Worm (Caenorhabditis elegans) whole organism, dauer: Measurements from ENCODE around the gene Y82E9BL.1.
"Not testable (repeated sequence)": the region's sequence is repeated elsewhere in the genome, so short reads cannot be mapped to it uniquely, and the experiment has no call there.

Experiments
- unc-62 ChIP-seq: sonication (generic microtip); optimal IDR thresholded peaks from 2 replicates; lab custom pipeline; 2017; ENCODE audit warnings: missing biosample characterization, missing genetic modification reagents, missing genetic modification characterization

The Y82E9BL.1 gene

DNA sequence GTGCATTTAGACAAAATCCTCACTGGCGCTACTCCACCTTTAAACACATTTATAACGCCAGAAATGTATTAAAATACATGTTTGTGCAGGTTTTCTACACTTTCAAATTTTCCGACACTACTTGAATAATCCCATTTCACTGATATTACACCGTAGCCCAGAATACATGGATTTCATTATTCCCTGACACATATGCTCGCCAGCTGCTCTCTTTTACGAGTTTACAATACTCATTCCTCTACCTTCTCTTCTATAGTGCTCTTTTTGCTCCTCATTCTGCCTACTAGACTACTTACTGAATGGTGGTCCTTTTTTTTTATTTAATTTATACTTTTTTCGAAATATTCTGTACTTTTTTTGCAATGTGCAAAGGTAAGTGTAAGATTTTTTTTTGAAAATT is 17.3 kb upstream of the Y82E9BL.1 start:
- TF ChIP-seq unc-62 (GFP tag; lab: Kevin White, UChicago), result no peak

DNA sequence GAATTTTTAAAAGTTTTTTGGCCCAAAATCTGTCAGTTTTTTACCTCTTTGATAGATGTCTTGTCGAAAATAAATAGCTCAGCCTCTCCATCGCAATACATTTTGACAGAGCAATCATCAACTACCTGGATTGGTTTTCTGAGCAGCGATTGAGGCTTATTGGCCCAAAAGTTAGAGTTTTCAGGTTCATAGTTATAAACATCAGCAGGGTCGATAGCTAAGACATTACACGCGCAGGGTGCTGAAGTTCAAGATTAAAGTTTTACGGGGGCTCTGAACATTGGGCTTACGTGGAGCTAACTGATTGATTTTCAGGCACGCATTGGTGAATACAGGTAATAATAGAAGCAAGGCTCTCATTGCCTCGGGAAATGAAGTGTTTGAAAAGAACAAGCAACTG is 4.4 kb upstream of the Y82E9BL.1 start, which contains the start of gene Y82E9BR.9:
TSS of gene Y82E9BR.9 (minus strand) at position 101 of the 400 bp plus-strand sequence.
- TF ChIP-seq unc-62 (GFP tag; lab: Kevin White, UChicago), result no peak

DNA sequence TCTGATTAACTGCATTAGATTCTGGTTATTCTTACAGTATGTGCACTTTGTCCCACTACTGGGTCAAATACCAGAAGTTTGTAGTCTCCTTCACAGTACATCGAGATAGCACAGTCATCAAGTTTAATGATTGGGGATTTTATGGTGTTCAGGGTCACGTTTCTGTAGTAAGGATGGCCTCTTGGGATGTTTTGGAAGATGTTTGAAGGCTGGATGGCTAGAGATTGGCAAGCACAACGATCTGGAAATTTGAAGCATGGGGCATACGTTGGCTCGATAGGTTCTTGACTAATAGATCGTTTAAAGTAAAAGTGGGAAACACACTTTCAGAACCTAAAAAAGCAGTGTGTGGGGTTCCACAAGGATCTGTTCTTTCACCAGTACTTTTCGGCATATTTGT is 2.8 kb upstream of the Y82E9BL.1 start, which contains the start of gene Y82E9BR.8:
TSS of gene Y82E9BR.8 (minus strand) at position 101 of the 400 bp plus-strand sequence.
- not testable (repeated sequence) for TF ChIP-seq unc-62 (GFP tag; lab: Kevin White, UChicago)

- no peak for TF ChIP-seq unc-62 (GFP tag; lab: Kevin White, UChicago)
Observed at ce11 chrIII:1354523-1354922, 697 bp downstream of the Y82E9BL.1 start.

DNA sequence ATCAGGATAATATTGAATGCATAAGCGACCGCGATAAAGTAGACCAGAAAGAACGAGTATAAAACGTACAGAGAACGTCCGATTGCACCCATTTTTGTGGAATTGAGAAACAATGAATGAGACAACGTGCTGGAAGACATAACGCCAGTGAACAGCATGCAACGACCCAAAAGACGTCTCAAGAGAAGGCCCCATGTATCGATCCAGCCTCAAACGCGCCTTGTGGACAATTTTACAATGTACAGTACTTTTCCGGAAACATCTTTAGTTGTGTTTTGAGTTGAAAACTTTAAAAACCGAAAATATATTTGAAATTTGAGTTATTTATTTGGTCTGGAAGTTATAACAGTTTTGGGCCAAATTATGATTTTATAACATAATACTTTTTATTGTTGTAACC is 4.5 kb downstream of the Y82E9BL.1 start, which contains the start of gene Y82E9BL.3:
TSS of gene Y82E9BL.3 (minus strand) at position 101 of the 400 bp plus-strand sequence.
- no peak for TF ChIP-seq unc-62 (GFP tag; lab: Kevin White, UChicago)

ce11 chrIII:1349313-1349712 is 5.9 kb downstream of the Y82E9BL.1 start, which contains the start of gene fbxa-25:
fbxa-25 (minus strand) TSS chrIII:1349450.
- TF ChIP-seq unc-62 (GFP tag; lab: Kevin White, UChicago), result no peak

DNA sequence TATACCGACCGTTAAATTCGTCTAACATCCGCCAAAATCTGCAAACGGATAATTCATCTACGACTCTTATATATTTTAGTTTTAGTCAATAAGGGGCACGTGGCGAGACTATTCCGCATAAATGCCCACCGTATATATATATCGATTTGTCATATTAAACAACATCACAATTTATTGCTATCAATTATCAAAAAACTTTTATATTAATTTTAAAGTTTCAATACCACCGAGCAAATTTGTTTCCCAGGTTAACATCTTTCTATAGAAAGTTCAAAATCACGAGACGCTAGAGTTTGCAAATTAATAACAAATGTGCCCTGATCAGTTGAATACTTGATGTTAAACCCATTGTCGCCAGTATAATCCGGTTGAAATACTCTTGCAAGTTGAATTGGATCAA is 7.7 kb downstream of the Y82E9BL.1 start, which contains the start of gene Y82E9BL.5:
TSS of gene Y82E9BL.5 (minus strand) at position 101 of the 400 bp plus-strand sequence.
- no peak for TF ChIP-seq unc-62 (GFP tag; lab: Kevin White, UChicago)

- no peak for TF ChIP-seq unc-62 (GFP tag; lab: Kevin White, UChicago)
Observed at ce11 chrIII:1347003-1347402, 8.2 kb downstream of the Y82E9BL.1 start.

DNA sequence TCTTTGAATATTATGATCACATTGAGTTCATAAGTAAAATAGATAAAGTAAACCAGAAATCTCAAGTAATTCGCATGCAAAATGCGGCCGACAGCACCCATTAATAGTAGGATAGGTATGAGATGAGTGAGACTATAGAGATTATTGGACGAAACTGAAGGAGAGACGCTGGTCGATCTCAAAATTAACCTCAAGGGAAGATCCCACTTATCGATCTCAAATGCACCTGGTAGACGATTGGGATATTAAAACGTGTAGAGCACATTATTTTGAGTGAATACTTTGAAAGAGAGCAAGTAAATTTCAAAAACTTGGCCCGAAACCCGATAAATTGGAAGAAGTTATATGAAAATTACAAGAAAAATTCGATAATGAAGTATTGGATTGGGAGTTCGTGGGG is 9.5 kb downstream of the Y82E9BL.1 start, which contains the start of gene Y82E9BL.6:
TSS of gene Y82E9BL.6 (minus strand) at position 101 of the 400 bp plus-strand sequence.
- TF ChIP-seq unc-62 (GFP tag; lab: Kevin White, UChicago), result no peak

DNA sequence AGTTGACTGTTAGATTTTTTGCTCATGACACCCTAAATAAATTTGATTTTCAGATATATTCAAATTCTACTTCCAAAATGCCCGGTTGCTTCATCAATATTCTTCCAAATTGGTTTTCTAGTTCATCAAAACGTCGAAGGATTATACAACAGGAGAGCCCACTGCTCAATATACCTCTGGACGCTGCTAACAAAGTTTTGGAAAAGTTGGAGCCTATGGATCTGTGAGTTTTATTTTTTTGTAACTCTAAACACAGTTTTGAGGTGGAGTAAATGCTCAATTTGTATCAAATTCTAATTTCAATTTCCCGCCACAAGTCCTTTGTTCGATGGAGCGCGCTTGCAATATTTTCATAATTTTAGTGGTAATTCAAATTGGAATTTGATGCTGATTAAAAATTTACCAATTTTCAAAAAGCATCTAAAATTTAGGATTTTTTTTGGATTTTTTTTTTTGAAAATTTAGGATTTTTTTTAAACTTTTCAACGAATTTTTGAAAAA is 12.3 kb downstream of the Y82E9BL.1 start, which contains the start of gene fbxa-27:
TSS of gene fbxa-27 (plus strand) at position 51 of the 501 bp plus-strand sequence.
- no peak for TF ChIP-seq unc-62 (GFP tag; lab: Kevin White, UChicago)

- no peak for TF ChIP-seq unc-62 (GFP tag; lab: Kevin White, UChicago)
Observed at ce11 chrIII:1342488-1342887, 12.7 kb downstream of the Y82E9BL.1 start, which contains the start of gene fbxa-26. fbxa-26 (minus strand) TSS chrIII:1342522.

DNA sequence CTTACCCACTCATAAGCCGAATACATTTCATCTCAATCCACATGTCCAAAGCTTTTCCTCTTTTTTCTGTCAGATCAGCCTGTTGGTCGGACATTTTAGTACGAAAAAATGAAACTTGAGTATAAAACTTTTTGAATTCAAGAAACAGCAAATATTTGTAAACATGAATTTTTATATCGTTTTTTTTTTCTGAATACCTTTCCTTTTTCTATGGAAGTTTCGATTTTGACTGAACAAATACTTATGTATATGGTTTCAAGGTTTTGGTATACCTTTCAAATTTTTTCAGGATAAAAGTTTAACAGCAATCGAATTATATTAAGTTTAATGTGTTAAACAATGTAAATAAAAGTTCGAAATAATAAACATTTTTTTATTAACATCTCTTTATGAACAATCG is 15.0 kb downstream of the Y82E9BL.1 start, which contains the start of gene fbxa-5:
TSS of gene fbxa-5 (minus strand) at position 101 of the 400 bp plus-strand sequence.
- no peak for TF ChIP-seq unc-62 (GFP tag; lab: Kevin White, UChicago)

DNA sequence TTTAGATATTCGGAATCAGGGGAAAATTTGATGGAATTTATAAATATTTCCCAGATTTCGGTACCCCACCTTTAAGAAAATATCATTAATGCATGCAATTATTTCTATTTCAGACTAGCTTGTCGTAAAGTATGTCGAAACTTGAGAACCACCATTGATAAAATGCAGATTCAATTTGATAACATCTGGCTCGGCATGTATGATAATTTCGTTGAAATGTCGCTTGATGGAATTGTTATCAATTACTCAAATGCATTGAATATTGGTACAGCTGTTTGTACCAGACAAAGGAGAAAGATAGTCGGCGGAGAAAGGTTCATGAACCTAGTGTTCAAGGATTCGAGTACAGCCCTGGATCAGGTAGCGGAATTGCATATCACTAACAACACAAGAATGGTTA is 23.3 kb downstream of the Y82E9BL.1 start, which contains the start of gene Y82E9BL.19:
TSS of gene Y82E9BL.19 (plus strand) at position 123 of the 400 bp plus-strand sequence.
- no peak for TF ChIP-seq unc-62 (GFP tag; lab: Kevin White, UChicago)

ce11 chrIII:1326490-1326889 is 28.7 kb downstream of the Y82E9BL.1 start, which contains the start of gene Y82E9BL.18:
Y82E9BL.18 (plus strand) TSS chrIII:1326790.
- no peak for TF ChIP-seq unc-62 (GFP tag; lab: Kevin White, UChicago)

DNA sequence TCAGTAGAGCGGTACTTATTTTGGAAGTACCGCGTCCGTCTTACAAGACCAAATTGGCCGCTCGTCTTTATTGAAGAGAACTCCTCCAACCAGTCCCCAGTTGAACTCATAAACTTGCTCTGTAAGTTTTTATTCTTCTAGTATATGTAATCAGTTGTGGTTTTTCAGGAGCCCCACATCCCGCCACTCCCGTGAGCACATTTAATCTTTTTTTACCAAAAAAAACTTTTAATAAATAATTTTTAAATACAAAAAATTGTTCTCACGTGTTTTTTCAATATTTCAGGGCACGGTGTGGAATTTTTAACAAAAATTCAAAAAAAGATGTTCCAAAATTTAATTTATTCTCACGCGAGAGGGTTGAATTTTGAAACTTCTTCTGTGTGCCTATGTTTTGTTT is 30.7 kb downstream of the Y82E9BL.1 start, which contains the start of gene fbxa-14:
TSS of gene fbxa-14 (minus strand) at position 101 of the 400 bp plus-strand sequence.
- TF ChIP-seq unc-62 (GFP tag; lab: Kevin White, UChicago), result no peak

- TF ChIP-seq unc-62 (GFP tag; lab: Kevin White, UChicago), result no peak
Observed at ce11 chrIII:1323555-1323954, 31.7 kb downstream of the Y82E9BL.1 start.
